Fruit fly (Drosophila melanogaster) whole organism, embryonic: ENCODE measurements around the gene scny.

ENCODE experiments used
- B-H1 ChIP-seq: fragments of 200-800 bp; sonication (Bioruptor generic); IDR thresholded peaks from 3 replicates; pipeline ENCODE4 v1.3.6; 2022; ENCODE audit warnings: missing biosample characterization, missing genetic modification characterization
- CG10147 ChIP-seq: fragments of 200-800 bp; sonication (Bioruptor generic); optimal IDR thresholded peaks from 2 replicates; lab custom pipeline; 2019; ENCODE audit warnings: missing biosample characterization, mild to moderate bottlenecking, missing genetic modification characterization, moderate library complexity
- CG10209 ChIP-seq: fragments of 200-800 bp; sonication (Bioruptor generic); optimal IDR thresholded peaks from 3 replicates; lab custom pipeline; 2017; ENCODE audit warnings: missing biosample characterization, mild to moderate bottlenecking, missing genetic modification characterization, missing genetic modification reagents
- CG11504 ChIP-seq: fragments of 200-800 bp; sonication (Bioruptor generic); optimal IDR thresholded peaks from 3 replicates; lab custom pipeline; 2019; ENCODE audit warnings: missing biosample characterization, mild to moderate bottlenecking, missing genetic modification characterization, moderate library complexity
- CG11696 ChIP-seq: fragments of 200-800 bp; sonication (Bioruptor generic); IDR thresholded peaks from 2 replicates; pipeline ENCODE4 v1.3.6; 2022; ENCODE audit warnings: missing biosample characterization, missing genetic modification characterization
- CG1233 ChIP-seq: fragments of 200-800 bp; sonication (Bioruptor generic); optimal IDR thresholded peaks from 4 replicates; lab custom pipeline; 2018; ENCODE audit warnings: missing biosample characterization, mild to moderate bottlenecking, missing genetic modification characterization
- CG12769 ChIP-seq: fragments of 200-800 bp; sonication (Bioruptor generic); optimal IDR thresholded peaks from 2 replicates; lab custom pipeline; 2019; ENCODE audit warnings: missing biosample characterization, mild to moderate bottlenecking, missing genetic modification characterization, moderate library complexity
- CG12942 ChIP-seq: fragments of 200-800 bp; sonication (Bioruptor generic); optimal IDR thresholded peaks from 3 replicates; lab custom pipeline; 2016; ENCODE audit warnings: missing biosample characterization, missing genetic modification characterization
- CG15011 ChIP-seq: fragments of 200-800 bp; sonication (Bioruptor generic); optimal IDR thresholded peaks from 3 replicates; lab custom pipeline; 2018; ENCODE audit warnings: missing biosample characterization, mild to moderate bottlenecking, missing genetic modification characterization
- CG17361 ChIP-seq: fragments of 200-800 bp; sonication (Bioruptor generic); IDR thresholded peaks from 3 replicates; pipeline ENCODE4 v1.3.6; 2022; ENCODE audit warnings: missing biosample characterization, missing genetic modification characterization
- CG3065 ChIP-seq: fragments of 200-800 bp; sonication (Bioruptor generic); optimal IDR thresholded peaks from 2 replicates; lab custom pipeline; 2016; ENCODE audit warnings: missing biosample characterization, missing genetic modification characterization
- CG31224 ChIP-seq: fragments of 200-800 bp; sonication (Bioruptor generic); IDR thresholded peaks from 2 replicates; pipeline ENCODE4 v1.3.6; 2022; ENCODE audit warnings: missing biosample characterization, missing genetic modification characterization
- CG3995 ChIP-seq: fragments of 200-800 bp; sonication (Bioruptor generic); optimal IDR thresholded peaks from 3 replicates; lab custom pipeline; 2016; ENCODE audit warnings: missing biosample characterization, missing genetic modification characterization
- CG5953 ChIP-seq: fragments of 200-800 bp; sonication (Bioruptor generic); IDR thresholded peaks from 2 replicates; pipeline ENCODE4 v1.3.6; 2022; ENCODE audit warnings: missing biosample characterization, missing genetic modification characterization
- CG6272 ChIP-seq: fragments of 200-800 bp; sonication (Bioruptor generic); IDR thresholded peaks from 2 replicates; pipeline ENCODE4 v1.3.6; 2022; ENCODE audit warnings: missing biosample characterization, missing genetic modification characterization
- CG6854 ChIP-seq: fragments of 200-800 bp; sonication (Bioruptor generic); optimal IDR thresholded peaks from 3 replicates; lab custom pipeline; 2017; ENCODE audit warnings: missing biosample characterization, mild to moderate bottlenecking, missing genetic modification characterization
- CG7745 ChIP-seq: fragments of 200-800 bp; sonication (Bioruptor generic); optimal IDR thresholded peaks from 2 replicates; lab custom pipeline; 2018; ENCODE audit warnings: missing biosample characterization, mild to moderate bottlenecking, missing genetic modification characterization, moderate library complexity
- CG8281 ChIP-seq: fragments of 200-800 bp; sonication (Bioruptor generic); optimal IDR thresholded peaks from 2 replicates; lab custom pipeline; 2018; ENCODE audit warnings: missing biosample characterization, mild to moderate bottlenecking, missing genetic modification characterization, moderate library complexity
- CG9797 ChIP-seq: fragments of 200-800 bp; sonication (Bioruptor generic); optimal IDR thresholded peaks from 3 replicates; lab custom pipeline; 2018; ENCODE audit warnings: missing biosample characterization, mild to moderate bottlenecking, missing genetic modification characterization
- CrebB ChIP-seq: fragments of 200-800 bp; sonication (Bioruptor generic); optimal IDR thresholded peaks from 3 replicates; lab custom pipeline; 2018; ENCODE audit warnings: missing biosample characterization, mild to moderate bottlenecking, missing genetic modification characterization
- Fer1 ChIP-seq: fragments of 200-800 bp; sonication (Bioruptor generic); optimal IDR thresholded peaks from 2 replicates; lab custom pipeline; 2017; ENCODE audit warnings: missing biosample characterization, mild to moderate bottlenecking, missing genetic modification characterization
- Gug ChIP-seq: fragments of 200-800 bp; sonication (Bioruptor generic); IDR thresholded peaks from 4 replicates; pipeline ENCODE4 v1.3.6; 2022; ENCODE audit warnings: missing biosample characterization, missing genetic modification characterization
- HmgZ ChIP-seq: fragments of 200-800 bp; sonication (Bioruptor generic); optimal IDR thresholded peaks from 2 replicates; lab custom pipeline; 2018; ENCODE audit warnings: missing biosample characterization, mild to moderate bottlenecking, missing genetic modification characterization
- Hmr ChIP-seq: fragments of 200-800 bp; sonication (Bioruptor generic); optimal IDR thresholded peaks from 3 replicates; lab custom pipeline; 2017; ENCODE audit warnings: mild to moderate bottlenecking, missing biosample characterization, missing genetic modification reagents, missing genetic modification characterization
- Hmx ChIP-seq: fragments of 200-800 bp; sonication (Bioruptor generic); optimal IDR thresholded peaks from 2 replicates; lab custom pipeline; 2016; ENCODE audit warnings: missing biosample characterization, missing genetic modification characterization
- NFAT ChIP-seq: fragments of 200-800 bp; sonication (Bioruptor generic); IDR thresholded peaks from 2 replicates; pipeline ENCODE4 v1.3.6; 2022; ENCODE audit warnings: missing biosample characterization, missing genetic modification characterization
- Sry-δ ChIP-seq: fragments of 200-800 bp; sonication (Bioruptor generic); optimal IDR thresholded peaks from 2 replicates; lab custom pipeline; 2016; ENCODE audit warnings: missing biosample characterization, missing genetic modification characterization
- Usf ChIP-seq: fragments of 200-800 bp; sonication (Bioruptor generic); optimal IDR thresholded peaks from 2 replicates; lab custom pipeline; 2017; ENCODE audit warnings: missing genotype, missing biosample characterization, missing genetic modification characterization
- Vsx1 ChIP-seq: fragments of 200-800 bp; sonication (Bioruptor generic); optimal IDR thresholded peaks from 2 replicates; lab custom pipeline; 2017; ENCODE audit warnings: missing biosample characterization, mild to moderate bottlenecking, missing genetic modification characterization, missing genetic modification reagents
- al ChIP-seq: fragments of 200-800 bp; sonication (Bioruptor generic); IDR thresholded peaks from 2 replicates; pipeline ENCODE4 v1.3.6; 2022; ENCODE audit warnings: missing biosample characterization, missing genetic modification characterization
- btn ChIP-seq: fragments of 200-800 bp; sonication (Bioruptor generic); optimal IDR thresholded peaks from 2 replicates; lab custom pipeline; 2016; ENCODE audit warnings: missing biosample characterization, missing genetic modification characterization
- cad ChIP-seq: fragments of >200 bp; optimal IDR thresholded peaks from 2 replicates; lab custom pipeline; 2017; ENCODE audit warnings: missing biosample characterization, missing genetic modification characterization
- cato ChIP-seq: fragments of 200-800 bp; sonication (Bioruptor generic); optimal IDR thresholded peaks from 2 replicates; lab custom pipeline; 2016; ENCODE audit warnings: missing biosample characterization, missing genetic modification characterization, borderline replicate concordance
- eyg ChIP-seq: fragments of 200-800 bp; sonication (Bioruptor generic); optimal IDR thresholded peaks from 3 replicates; lab custom pipeline; 2016; ENCODE audit warnings: missing biosample characterization, missing genetic modification characterization
- jumu ChIP-seq: fragments of 200-800 bp; sonication (Bioruptor generic); optimal IDR thresholded peaks from 3 replicates; lab custom pipeline; 2016; ENCODE audit warnings: missing biosample characterization, missing genetic modification characterization
- row ChIP-seq: fragments of 200-800 bp; sonication (Bioruptor generic); IDR thresholded peaks from 3 replicates; pipeline ENCODE4 v1.3.6; 2022; ENCODE audit warnings: missing biosample characterization, missing genetic modification characterization
- salm ChIP-seq: fragments of 200-800 bp; sonication (Bioruptor generic); optimal IDR thresholded peaks from 2 replicates; lab custom pipeline; 2018; ENCODE audit warnings: missing biosample characterization, mild to moderate bottlenecking, missing genetic modification characterization
- seq ChIP-seq: fragments of 200-800 bp; sonication (Bioruptor generic); IDR thresholded peaks from 2 replicates; pipeline ENCODE4 v1.3.6; 2022; ENCODE audit warnings: missing biosample characterization, missing genetic modification characterization
- stc ChIP-seq: fragments of 200-800 bp; sonication (Bioruptor generic); IDR thresholded peaks from 2 replicates; pipeline ENCODE4 v1.3.6; 2022; ENCODE audit warnings: missing biosample characterization, missing genetic modification characterization
- tin ChIP-seq: fragments of 200-800 bp; sonication (Bioruptor generic); optimal IDR thresholded peaks from 3 replicates; lab custom pipeline; 2016; ENCODE audit warnings: missing biosample characterization, missing genetic modification characterization
- tio ChIP-seq: fragments of 200-800 bp; sonication (Bioruptor generic); optimal IDR thresholded peaks from 2 replicates; lab custom pipeline; 2017; ENCODE audit warnings: missing biosample characterization, missing genetic modification characterization, inconsistent platforms
- ttk ChIP-seq: fragments of 200-800 bp; sonication (Bioruptor generic); IDR thresholded peaks from 2 replicates; pipeline ENCODE4 v2.1.2; 2022; ENCODE audit warnings: missing biosample characterization, missing genetic modification characterization
- tup ChIP-seq: fragments of 200-800 bp; sonication (Bioruptor generic); optimal IDR thresholded peaks from 2 replicates; lab custom pipeline; 2016; ENCODE audit warnings: missing biosample characterization, mild to moderate bottlenecking, missing genetic modification characterization, moderate library complexity
- zen ChIP-seq: fragments of 200-800 bp; sonication (Bioruptor generic); optimal IDR thresholded peaks from 3 replicates; lab custom pipeline; 2018; ENCODE audit warnings: missing biosample characterization, mild to moderate bottlenecking, missing genetic modification characterization, moderate library complexity
- zen2 ChIP-seq: fragments of 200-800 bp; sonication (Bioruptor generic); IDR thresholded peaks from 3 replicates; pipeline ENCODE4 v1.3.6; 2022; ENCODE audit warnings: missing biosample characterization, missing genetic modification characterization; ENCODE audit not compliant: partially characterized antibody

Gene scny

DNA sequence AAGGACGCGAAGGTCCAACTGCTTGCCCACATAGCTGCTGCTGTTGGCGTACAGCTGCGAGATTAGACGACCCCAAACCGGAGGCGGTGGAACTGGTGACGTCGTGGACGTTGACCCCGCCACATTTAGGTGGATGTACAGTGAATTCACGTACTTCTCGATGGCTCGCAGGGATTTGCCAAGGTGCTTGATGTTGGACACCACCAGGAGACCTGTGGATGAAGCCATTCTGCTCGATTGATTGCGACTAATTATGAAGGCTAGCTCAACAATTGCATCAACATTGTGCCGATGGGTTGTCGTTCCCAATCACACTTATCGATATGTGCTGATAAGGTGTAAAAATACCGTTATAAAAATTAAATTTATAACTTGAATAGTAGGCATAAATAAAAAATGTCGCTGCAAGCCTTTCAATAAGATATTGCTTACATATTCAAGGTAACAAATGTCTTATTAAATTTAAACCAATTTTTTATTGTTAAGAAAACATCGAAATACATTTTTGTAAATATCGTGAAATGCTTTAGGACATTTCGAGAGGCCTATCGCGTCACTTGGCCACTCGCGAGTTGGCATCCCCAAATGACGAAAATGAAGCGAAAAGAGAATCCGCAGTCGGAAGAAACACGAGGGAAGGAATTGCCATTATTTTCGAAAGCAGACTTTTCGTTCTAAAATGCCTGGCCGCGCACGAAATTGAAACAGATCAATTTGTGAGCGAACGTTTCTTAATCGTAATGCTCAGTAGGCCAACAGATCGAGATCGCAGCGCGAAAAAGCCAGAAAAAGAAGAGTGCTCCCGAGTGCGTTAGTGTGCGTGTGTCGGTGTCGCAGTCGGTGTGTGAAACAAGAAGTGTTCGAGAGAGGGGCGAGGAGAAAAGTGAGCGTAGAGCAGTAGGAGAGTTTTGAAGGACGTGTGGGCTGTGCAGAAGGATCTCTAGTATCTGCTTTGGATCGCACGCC is at the start of gene scny, which contains the start of gene Ppat-Dpck (continued):
- no peak for TF ChIP-seq Gug (GFP tag; lab: Robert Waterston, UW)
- TF ChIP-seq tin (GFP tag; lab: Kevin White, UChicago), result peak; percentile 0
- no peak for TF ChIP-seq tio (GFP tag; lab: Kevin White, UChicago)
- no peak for TF ChIP-seq CrebB (tag; lab: Kevin White, UChicago)
- TF ChIP-seq Vsx1, result no peak
- no peak for TF ChIP-seq ttk (GFP tag; lab: Robert Waterston, UW)
- TF ChIP-seq CG10147 (GFP tag; lab: Kevin White, UChicago), result peak; percentile 62
- no peak for TF ChIP-seq Hmx (GFP tag; lab: Kevin White, UChicago)
- TF ChIP-seq cato (GFP tag; lab: Kevin White, UChicago), result no peak
- TF ChIP-seq seq (GFP tag; lab: Robert Waterston, UW), result no peak
- no peak for TF ChIP-seq CG12769 (tag; lab: Kevin White, UChicago)
- TF ChIP-seq CG12942, result no peak
- TF ChIP-seq zen (tag; lab: Kevin White, UChicago), result peak; percentile 58
- TF ChIP-seq CG7745 (tag; lab: Kevin White, UChicago), result no peak
- TF ChIP-seq al (GFP tag; lab: Robert Waterston, UW), result no peak
- TF ChIP-seq Hmr (GFP tag; lab: Kevin White, UChicago), result no peak
- TF ChIP-seq CG31224 (GFP tag; lab: Robert Waterston, UW), result no peak
- 0 out of 2 replicates have a peak, but pooled peaks have one; percentile 4 for TF ChIP-seq CG6272 (GFP tag; lab: Robert Waterston, UW)
- TF ChIP-seq CG15011, result no peak
- TF ChIP-seq salm (tag; lab: Kevin White, UChicago), result no peak
- TF ChIP-seq HmgZ, result peak; percentile 44
- peak; percentile 83 for TF ChIP-seq CG9797 (GFP tag; lab: Kevin White, UChicago)
- TF ChIP-seq Fer1 (GFP tag; lab: Kevin White, UChicago), result peak; percentile 33
- TF ChIP-seq CG11696 (GFP tag; lab: Robert Waterston, UW), result no peak
- TF ChIP-seq zen2 (GFP tag; lab: Robert Waterston, UW), result peak; percentile 80; the same call in 2 of the 3 replicates
- no peak for TF ChIP-seq CG5953
- no peak for TF ChIP-seq cad (GFP tag; lab: Kevin White, UChicago)
- TF ChIP-seq Usf (GFP tag; lab: Kevin White, UChicago), result no peak
- TF ChIP-seq CG1233 (GFP tag; lab: Kevin White, UChicago), result no peak
- no peak for TF ChIP-seq CG11504 (tag; lab: Kevin White, UChicago)
- no peak for TF ChIP-seq tup (GFP tag; lab: Kevin White, UChicago)
- TF ChIP-seq B-H1 (GFP tag; lab: Robert Waterston, UW), result no peak
- TF ChIP-seq CG17361 (GFP tag; lab: Robert Waterston, UW), result no peak
- peak; percentile 77 for TF ChIP-seq row (GFP tag; lab: Robert Waterston, UW)
- TF ChIP-seq CG10209, result no peak
- no peak for TF ChIP-seq CG6854 (GFP tag; lab: Kevin White, UChicago)
- TF ChIP-seq eyg (GFP tag; lab: Kevin White, UChicago), result no peak
- peak; percentile 93 for TF ChIP-seq CG3995 (GFP tag; lab: Kevin White, UChicago)
- peak; percentile 23 for TF ChIP-seq jumu (GFP tag; lab: Kevin White, UChicago)
- TF ChIP-seq CG3065, result no peak
- TF ChIP-seq stc (GFP tag; lab: Robert Waterston, UW), result no peak
- peak; percentile 82 for TF ChIP-seq Sry-δ (GFP tag; lab: Kevin White, UChicago)
- TF ChIP-seq CG8281 (tag; lab: Kevin White, UChicago), result no peak
- no peak for TF ChIP-seq btn (GFP tag; lab: Kevin White, UChicago)
- no peak for TF ChIP-seq NFAT (GFP tag; lab: Robert Waterston, UW)
- TF ChIP-seq, all 482 proteins: peak for 140
